Worm (Caenorhabditis elegans) whole organism, L2 larva: ENCODE measurements around the gene timp-1.

Experiments
- C34F6.9 ChIP-seq: fragments of 150-350 bp; optimal IDR thresholded peaks from 2 replicates; lab custom pipeline; 2014; ENCODE audit warnings: missing biosample characterization, missing genetic modification characterization
- F13H6.1 ChIP-seq: sonication (generic microtip); optimal IDR thresholded peaks from 2 replicates; lab custom pipeline; 2016; ENCODE audit warnings: missing genetic modification characterization, missing compliant biosample characterization
- R02D3.7 ChIP-seq: fragments of 150-350 bp; optimal IDR thresholded peaks from 2 replicates; lab custom pipeline; 2014; ENCODE audit warnings: missing biosample characterization, missing genetic modification characterization
- Y55F3AM.14 ChIP-seq: fragments of 200-800 bp; sonication (Bioruptor generic); optimal IDR thresholded peaks from 2 replicates; lab custom pipeline; 2018; ENCODE audit warnings: mild to moderate bottlenecking, missing genetic modification characterization, missing compliant biosample characterization
- ZK546.5 ChIP-seq: sonication (generic microtip); optimal IDR thresholded peaks from 2 replicates; lab custom pipeline; 2017; ENCODE audit warnings: missing biosample characterization, missing genetic modification characterization
- alr-1 ChIP-seq: fragments of 150-350 bp; optimal IDR thresholded peaks from 2 replicates; lab custom pipeline; 2014; ENCODE audit warnings: missing biosample characterization, missing genetic modification characterization
- aly-2 ChIP-seq: fragments of 150-350 bp; optimal IDR thresholded peaks from 2 replicates; lab custom pipeline; 2014; ENCODE audit warnings: missing biosample characterization, missing genetic modification characterization
- ama-1 ChIP-seq: fragments of 150-350 bp; optimal IDR thresholded peaks from 2 replicates; lab custom pipeline; 2018; ENCODE audit warnings: inconsistent platforms
- blmp-1 ChIP-seq: sonication (generic microtip); optimal IDR thresholded peaks from 2 replicates; lab custom pipeline; 2017; ENCODE audit warnings: missing genetic modification characterization, mild to moderate bottlenecking, missing compliant biosample characterization, antibody characterized with exemption, moderate library complexity; ENCODE audit not compliant: insufficient read depth
- ceh-16 ChIP-seq: fragments of 150-350 bp; optimal IDR thresholded peaks from 2 replicates; lab custom pipeline; 2014; ENCODE audit warnings: missing biosample characterization, missing genetic modification characterization
- ceh-82 ChIP-seq: fragments of 150-350 bp; optimal IDR thresholded peaks from 2 replicates; lab custom pipeline; 2014; ENCODE audit warnings: missing biosample characterization, missing genetic modification characterization
- crh-2 ChIP-seq: sonication (generic microtip); optimal IDR thresholded peaks from 2 replicates; lab custom pipeline; 2017; ENCODE audit warnings: missing biosample characterization, missing genetic modification characterization
- dmd-4 ChIP-seq: sonication (generic microtip); optimal IDR thresholded peaks from 2 replicates; lab custom pipeline; 2017; ENCODE audit warnings: missing biosample characterization, missing genetic modification characterization
- egl-27 ChIP-seq: sonication (generic microtip); optimal IDR thresholded peaks from 3 replicates; lab custom pipeline; 2017; ENCODE audit warnings: missing biosample characterization, missing genetic modification reagents, missing genetic modification characterization
- elt-1 ChIP-seq: fragments of 150-350 bp; optimal IDR thresholded peaks from 2 replicates; lab custom pipeline; 2014; ENCODE audit warnings: missing biosample characterization, missing genetic modification characterization
- elt-3 ChIP-seq: sonication (generic microtip); optimal IDR thresholded peaks from 2 replicates; lab custom pipeline; 2017; ENCODE audit warnings: missing biosample characterization, missing genetic modification characterization
- fos-1 ChIP-seq: fragments of 150-350 bp; optimal IDR thresholded peaks from 2 replicates; lab custom pipeline; 2014; ENCODE audit warnings: missing biosample characterization, missing genetic modification characterization
- gmeb-1 ChIP-seq: fragments of 150-350 bp; optimal IDR thresholded peaks from 2 replicates; lab custom pipeline; 2014; ENCODE audit warnings: missing biosample characterization, missing genetic modification characterization
- lin-11 ChIP-seq: fragments of 150-350 bp; sonication (generic microtip); optimal IDR thresholded peaks from 2 replicates; lab custom pipeline; 2014; ENCODE audit warnings: missing biosample characterization, missing genetic modification characterization, inconsistent platforms, mixed read lengths
- lin-13 ChIP-seq: fragments of 150-350 bp; optimal IDR thresholded peaks from 2 replicates; lab custom pipeline; 2014; ENCODE audit warnings: missing biosample characterization, missing genetic modification reagents, missing genetic modification characterization
- lin-39 ChIP-seq: fragments of 150-350 bp; optimal IDR thresholded peaks from 2 replicates; lab custom pipeline; 2014; ENCODE audit warnings: missing biosample characterization, missing genetic modification reagents, missing genetic modification characterization
- lsy-2 ChIP-seq, 2 experiments: fragments of 150-350 bp in 1 of 2; sonication (generic microtip) in 1 of 2; optimal IDR thresholded peaks; 2 replicates each; lab custom pipeline; 2014 to 2017; ENCODE audit warnings: missing biosample characterization in 2 of 2, missing genetic modification characterization in 2 of 2
- mab-5 ChIP-seq: fragments of 150-350 bp; optimal IDR thresholded peaks from 2 replicates; lab custom pipeline; 2014; ENCODE audit warnings: missing biosample characterization, missing genetic modification characterization
- mbf-1 ChIP-seq: sonication (generic microtip); optimal IDR thresholded peaks from 2 replicates; lab custom pipeline; 2017; ENCODE audit warnings: missing biosample characterization, missing genetic modification characterization
- mdl-1 ChIP-seq, 2 experiments: fragments of 150-350 bp in 1 of 2; sonication (generic microtip) in 1 of 2; optimal IDR thresholded peaks; 2 replicates each; lab custom pipeline; 2017; ENCODE audit warnings: missing biosample characterization in 2 of 2, missing genetic modification characterization in 2 of 2
- nhr-10 ChIP-seq: sonication (generic microtip); optimal IDR thresholded peaks from 2 replicates; lab custom pipeline; 2017; ENCODE audit warnings: missing biosample characterization, missing genetic modification characterization
- nhr-11 ChIP-seq: fragments of 150-350 bp; optimal IDR thresholded peaks from 2 replicates; lab custom pipeline; 2014; ENCODE audit warnings: missing biosample characterization, missing genetic modification characterization
- nhr-12 ChIP-seq: fragments of 150-350 bp; optimal IDR thresholded peaks from 2 replicates; lab custom pipeline; 2014; ENCODE audit warnings: missing biosample characterization, missing genetic modification characterization
- nhr-129 ChIP-seq: fragments of 150-350 bp; optimal IDR thresholded peaks from 2 replicates; lab custom pipeline; 2014; ENCODE audit warnings: missing biosample characterization, missing genetic modification characterization
- nhr-21 ChIP-seq: fragments of 150-350 bp; optimal IDR thresholded peaks from 2 replicates; lab custom pipeline; 2014; ENCODE audit warnings: missing biosample characterization, missing genetic modification characterization
- nhr-23 ChIP-seq: fragments of 150-350 bp; optimal IDR thresholded peaks from 2 replicates; lab custom pipeline; 2014; ENCODE audit warnings: missing biosample characterization, missing genetic modification reagents, missing genetic modification characterization
- nhr-237 ChIP-seq: fragments of 150-350 bp; optimal IDR thresholded peaks from 2 replicates; lab custom pipeline; 2014; ENCODE audit warnings: missing biosample characterization, missing genetic modification characterization
- nhr-25 ChIP-seq: fragments of 150-350 bp; sonication (generic microtip); optimal IDR thresholded peaks from 3 replicates; lab custom pipeline; 2014; ENCODE audit warnings: missing biosample characterization, missing genetic modification characterization
- nhr-6 ChIP-seq: fragments of 150-350 bp; optimal IDR thresholded peaks from 2 replicates; lab custom pipeline; 2014; ENCODE audit warnings: missing biosample characterization, missing genetic modification characterization
- nhr-77 ChIP-seq: fragments of 150-350 bp; optimal IDR thresholded peaks from 2 replicates; lab custom pipeline; 2014; ENCODE audit warnings: missing biosample characterization, missing genetic modification characterization
- peb-1 ChIP-seq: fragments of 150-350 bp; optimal IDR thresholded peaks from 2 replicates; lab custom pipeline; 2014; ENCODE audit warnings: missing biosample characterization, missing genetic modification characterization
- sem-4 ChIP-seq: fragments of 150-350 bp; optimal IDR thresholded peaks from 2 replicates; lab custom pipeline; 2014; ENCODE audit warnings: missing biosample characterization, missing genetic modification reagents, missing genetic modification characterization
- skn-1 ChIP-seq: sonication (generic microtip); optimal IDR thresholded peaks from 2 replicates; lab custom pipeline; 2017; ENCODE audit warnings: missing biosample characterization, missing genetic modification characterization
- sma-3 ChIP-seq: sonication (generic microtip); optimal IDR thresholded peaks from 2 replicates; lab custom pipeline; 2016; ENCODE audit warnings: missing genetic modification reagents, missing genetic modification characterization, missing compliant biosample characterization
- sma-9 ChIP-seq, 2 experiments: fragments of 150-350 bp in 1 of 2; sonication (generic microtip) in 1 of 2; optimal IDR thresholded peaks; 2 replicates each; lab custom pipeline; 2014 to 2016; ENCODE audit warnings: missing genetic modification characterization in 2 of 2, mild to moderate bottlenecking in 1 of 2, missing biosample characterization in 1 of 2, missing compliant biosample characterization in 1 of 2, missing genetic modification reagents in 1 of 2, moderate library complexity in 1 of 2
- snpc-4 ChIP-seq: fragments of 150-350 bp; optimal IDR thresholded peaks from 2 replicates; lab custom pipeline; 2014; ENCODE audit warnings: missing biosample characterization, missing genetic modification characterization
- unc-39 ChIP-seq: fragments of 150-350 bp; optimal IDR thresholded peaks from 2 replicates; lab custom pipeline; 2014; ENCODE audit warnings: missing biosample characterization, missing genetic modification characterization
- unc-55 ChIP-seq: fragments of 150-350 bp; sonication (generic microtip); optimal IDR thresholded peaks from 3 replicates; lab custom pipeline; 2014; ENCODE audit warnings: missing biosample characterization, missing genetic modification reagents, missing genetic modification characterization
- unc-62 ChIP-seq: fragments of 150-350 bp; optimal IDR thresholded peaks from 2 replicates; lab custom pipeline; 2014; ENCODE audit warnings: missing biosample characterization, missing genetic modification reagents, missing genetic modification characterization
- zag-1 ChIP-seq: fragments of 150-350 bp; optimal IDR thresholded peaks from 2 replicates; lab custom pipeline; 2014; ENCODE audit warnings: missing biosample characterization, missing genetic modification characterization
- ztf-1 ChIP-seq: fragments of 200-800 bp; sonication (Bioruptor generic); conservative IDR thresholded peaks from 2 replicates; pipeline ENCODE4 v1.3.6; 2022; ENCODE audit warnings: missing genetic modification characterization, missing compliant biosample characterization
- ztf-11 ChIP-seq: sonication (generic microtip); optimal IDR thresholded peaks from 2 replicates; lab custom pipeline; 2017; ENCODE audit warnings: missing biosample characterization, missing genetic modification characterization
- ztf-4 ChIP-seq: fragments of 150-350 bp; optimal IDR thresholded peaks from 2 replicates; lab custom pipeline; 2014; ENCODE audit warnings: missing biosample characterization, missing genetic modification characterization

The timp-1 gene

ce11 chrV:8247311-8248105 lies 40.5 kb downstream of the timp-1 start:
- TF ChIP-seq blmp-1 (tag; lab: Kevin White, UChicago) (no peak), lin-13 (peak; percentile 65), nhr-12 (tag; lab: Kevin White, UChicago) (no peak), unc-62 (peak; percentile 3), nhr-11 (tag; lab: Kevin White, UChicago) (no peak), ztf-4 (tag; lab: Kevin White, UChicago) (peak; percentile 42), sma-3 (peak; percentile 92), ama-1 (lab: Kevin White, UChicago) (peak; percentile 97), C34F6.9 (tag; lab: Kevin White, UChicago) (peak; percentile 23), snpc-4 (tag; lab: Kevin White, UChicago) (peak; percentile 98), ztf-1 (GFP tag; lab: Robert Waterston, UW) (no peak), egl-27 (tag; lab: Kevin White, UChicago) (peak; percentile 61), nhr-129 (tag; lab: Kevin White, UChicago) (peak; percentile 51), ztf-11 (tag; lab: Kevin White, UChicago) (no peak), fos-1 (tag; lab: Kevin White, UChicago) (peak; percentile 82), gmeb-1 (tag; lab: Kevin White, UChicago) (peak; percentile 84), sem-4 (tag; lab: Kevin White, UChicago) (peak; percentile 37), unc-55 (GFP tag; lab: Kevin White, UChicago) (peak; percentile 10), nhr-23 (tag; lab: Kevin White, UChicago) (no peak), elt-3 (tag; lab: Kevin White, UChicago) (no peak), peb-1 (tag; lab: Kevin White, UChicago) (no peak), dmd-4 (tag; lab: Kevin White, UChicago) (no peak), skn-1 (tag; lab: Kevin White, UChicago) (no peak), mdl-1 (tag; optimal IDR thresholded peaks at IDR 0.05; lab: Kevin White, UChicago) (peak; percentile 17 to 42), mbf-1 (no peak), lin-39 (tag; lab: Kevin White, UChicago) (no peak), mab-5 (peak; percentile 19), nhr-6 (no peak), ceh-16 (tag; lab: Kevin White, UChicago) (peak; percentile 2), Y55F3AM.14 (GFP tag; lab: Kevin White, UChicago) (no peak), ceh-82 (no peak), R02D3.7 (no peak), alr-1 (tag; lab: Kevin White, UChicago) (no peak), ZK546.5 (no peak), aly-2 (no peak), F13H6.1 (peak; percentile 68), unc-39 (tag; lab: Kevin White, UChicago) (no peak), elt-1 (tag; lab: Kevin White, UChicago) (no peak), nhr-10 (no peak), nhr-77 (tag; lab: Kevin White, UChicago) (peak; percentile 3), lin-11 (tag; lab: Kevin White, UChicago) (no peak), crh-2 (peak; percentile 78), nhr-21 (peak; percentile 77), lsy-2 (tag; optimal IDR thresholded peaks at IDR 0.05; lab: Kevin White, UChicago) (peak; percentile 46 to 56), sma-9 (GFP tag; optimal IDR thresholded peaks at IDR 0.05; lab: Kevin White, UChicago) (peak; percentile 85), sma-9 (tag; optimal IDR thresholded peaks at IDR 0.05; lab: Kevin White, UChicago) (no peak), nhr-237 (peak; percentile 30), zag-1 (tag; lab: Kevin White, UChicago) (no peak), nhr-25 (tag; lab: Kevin White, UChicago) (peak; percentile 61)
